Worm (Caenorhabditis elegans) whole organism, L1 larva: Measurements from ENCODE around the gene str-248.

Experiments used
- C16A3.4 ChIP-seq: fragments of 150-350 bp; optimal IDR thresholded peaks from 2 replicates; lab custom pipeline; 2014; ENCODE audit warnings: missing biosample characterization, missing genetic modification characterization
- F16B12.6 ChIP-seq: fragments of 150-350 bp; optimal IDR thresholded peaks from 2 replicates; lab custom pipeline; 2014; ENCODE audit warnings: missing biosample characterization, missing genetic modification characterization
- ceh-63 ChIP-seq: fragments of 200-800 bp; sonication (Bioruptor generic); optimal IDR thresholded peaks from 2 replicates; lab custom pipeline; 2018; ENCODE audit warnings: mild to moderate bottlenecking, missing genetic modification characterization, missing compliant biosample characterization
- ceh-8 ChIP-seq: fragments of 200-800 bp; sonication (Bioruptor generic); optimal IDR thresholded peaks from 2 replicates; lab custom pipeline; 2018; ENCODE audit warnings: mild to moderate bottlenecking, missing genetic modification characterization, moderate library complexity, missing compliant biosample characterization
- ceh-88 ChIP-seq: fragments of 200-800 bp; sonication (Bioruptor generic); IDR thresholded peaks from 2 replicates; pipeline ENCODE4 v1.3.6; 2022; ENCODE audit warnings: missing genetic modification characterization, missing compliant biosample characterization
- dpl-1 ChIP-seq, 3 experiments: fragments of 150-350 bp in 2 of 3; sonication (generic microtip) in 1 of 3; optimal IDR thresholded peaks; 2 replicates each; lab custom pipeline; 2014 to 2017; ENCODE audit warnings: missing biosample characterization in 3 of 3, missing genetic modification characterization in 3 of 3, missing genetic modification reagents in 3 of 3
- dsc-1 ChIP-seq: sonication (generic microtip); optimal IDR thresholded peaks from 2 replicates; lab custom pipeline; 2016; ENCODE audit warnings: mild to moderate bottlenecking, missing genetic modification characterization, missing compliant biosample characterization
- efl-1 ChIP-seq, 4 experiments: fragments of 150-350 bp; optimal IDR thresholded peaks in 3 of 4; peaks in 1 of 4; 1 replicate in 1 of 4; 2 replicates in 3 of 4; lab custom pipeline; 2014; ENCODE audit warnings: missing biosample characterization in 2 of 4, missing genetic modification characterization in 2 of 4, missing genetic modification reagents in 2 of 4
- egl-13 ChIP-seq: sonication (generic microtip); optimal IDR thresholded peaks from 2 replicates; lab custom pipeline; 2016; ENCODE audit warnings: missing genotype, missing genetic modification reagents, missing genetic modification characterization, missing compliant biosample characterization
- elt-2 ChIP-seq: sonication (generic microtip); optimal IDR thresholded peaks from 2 replicates; lab custom pipeline; 2016; ENCODE audit warnings: missing genetic modification characterization, mild to moderate bottlenecking, inconsistent platforms, missing compliant biosample characterization, missing genetic modification reagents
- fkh-4 ChIP-seq: sonication (generic microtip); optimal IDR thresholded peaks from 2 replicates; lab custom pipeline; 2016; ENCODE audit warnings: missing compliant biosample characterization, missing genetic modification characterization, borderline replicate concordance
- fkh-8 ChIP-seq: sonication (generic microtip); optimal IDR thresholded peaks from 2 replicates; lab custom pipeline; 2016; ENCODE audit warnings: mild to moderate bottlenecking, missing genetic modification characterization, missing compliant biosample characterization
- grh-1 ChIP-seq: fragments of 200-800 bp; sonication (Bioruptor generic); IDR thresholded peaks from 2 replicates; pipeline ENCODE4 v1.3.6; 2022; ENCODE audit warnings: missing genetic modification reagents, missing genetic modification characterization, missing compliant biosample characterization
- hlh-4 ChIP-seq: sonication (generic microtip); optimal IDR thresholded peaks from 2 replicates; lab custom pipeline; 2016; ENCODE audit warnings: mild to moderate bottlenecking, missing genetic modification characterization, missing compliant biosample characterization
- irx-1 ChIP-seq: sonication (generic microtip); optimal IDR thresholded peaks from 2 replicates; lab custom pipeline; 2016; ENCODE audit warnings: missing genetic modification characterization, missing compliant biosample characterization
- isw-1 ChIP-seq: fragments of 200-800 bp; sonication (Bioruptor generic); IDR thresholded peaks from 2 replicates; pipeline ENCODE4 v1.3.6; 2022; ENCODE audit warnings: missing genetic modification characterization, missing compliant biosample characterization
- lin-14 ChIP-seq: fragments of 200-800 bp; sonication (Bioruptor generic); optimal IDR thresholded peaks from 2 replicates; lab custom pipeline; 2018; ENCODE audit warnings: mild to moderate bottlenecking, missing genetic modification characterization, moderate library complexity, missing compliant biosample characterization
- lin-15B ChIP-seq: fragments of 150-350 bp; sonication (generic microtip); optimal IDR thresholded peaks from 3 replicates; lab custom pipeline; 2014; ENCODE audit warnings: missing biosample characterization, missing genetic modification characterization
- lin-35 ChIP-seq, 2 experiments: fragments of 150-350 bp; optimal IDR thresholded peaks; 2 replicates each; lab custom pipeline; 2014; ENCODE audit warnings: missing biosample characterization in 2 of 2, missing genetic modification characterization in 2 of 2, missing genetic modification reagents in 2 of 2
- lir-3 ChIP-seq: sonication (generic microtip); optimal IDR thresholded peaks from 2 replicates; lab custom pipeline; 2016; ENCODE audit warnings: mild to moderate bottlenecking, missing genetic modification characterization, moderate library complexity, missing compliant biosample characterization; ENCODE audit not compliant: poor library complexity
- lsy-2 ChIP-seq, 2 experiments: fragments of 150-350 bp; optimal IDR thresholded peaks; 2 replicates each; lab custom pipeline; 2014; ENCODE audit warnings: missing biosample characterization in 2 of 2, missing genetic modification characterization in 2 of 2
- mab-9 ChIP-seq: fragments of 200-800 bp; sonication (Bioruptor generic); IDR thresholded peaks from 2 replicates; pipeline ENCODE4 v1.3.6; 2022; ENCODE audit warnings: missing genetic modification reagents, missing genetic modification characterization, missing compliant biosample characterization
- mdl-1 ChIP-seq, 2 experiments: fragments of 150-350 bp; optimal IDR thresholded peaks; 2 replicates each; lab custom pipeline; 2014 to 2017; ENCODE audit warnings: missing biosample characterization in 2 of 2, missing genetic modification characterization in 2 of 2, inconsistent platforms in 1 of 2
- mep-1 ChIP-seq: fragments of 150-350 bp; optimal IDR thresholded peaks from 2 replicates; lab custom pipeline; 2014; ENCODE audit warnings: missing biosample characterization, missing genetic modification characterization
- nhr-11 ChIP-seq: fragments of 150-350 bp; optimal IDR thresholded peaks from 2 replicates; lab custom pipeline; 2014; ENCODE audit warnings: missing biosample characterization, missing genetic modification characterization
- nhr-19 ChIP-seq: fragments of 200-800 bp; sonication (Bioruptor generic); conservative IDR thresholded peaks from 2 replicates; pipeline ENCODE4 v1.3.6; 2022; ENCODE audit warnings: missing genetic modification characterization, missing compliant biosample characterization
- nhr-20 ChIP-seq: sonication (generic microtip); optimal IDR thresholded peaks from 2 replicates; lab custom pipeline; 2016; ENCODE audit warnings: mild to moderate bottlenecking, missing genetic modification characterization, missing compliant biosample characterization
- nhr-237 ChIP-seq: fragments of 150-350 bp; optimal IDR thresholded peaks from 2 replicates; lab custom pipeline; 2014; ENCODE audit warnings: missing biosample characterization, missing genetic modification characterization
- nhr-47 ChIP-seq: sonication (generic microtip); optimal IDR thresholded peaks from 2 replicates; lab custom pipeline; 2016; ENCODE audit warnings: mild to moderate bottlenecking, missing genetic modification characterization, moderate library complexity, missing compliant biosample characterization
- nhr-71 ChIP-seq: sonication (generic microtip); optimal IDR thresholded peaks from 2 replicates; lab custom pipeline; 2016; ENCODE audit warnings: mild to moderate bottlenecking, missing genetic modification characterization, moderate library complexity, missing compliant biosample characterization
- nhr-77 ChIP-seq: fragments of 150-350 bp; optimal IDR thresholded peaks from 2 replicates; lab custom pipeline; 2014; ENCODE audit warnings: missing biosample characterization, missing genetic modification characterization
- nhr-84 ChIP-seq: sonication (generic microtip); optimal IDR thresholded peaks from 2 replicates; lab custom pipeline; 2017; ENCODE audit warnings: missing biosample characterization, missing genetic modification characterization
- nhr-85 ChIP-seq: sonication (generic microtip); peaks from one replicate; lab custom pipeline; 2016; ENCODE audit warnings: missing genetic modification characterization, inconsistent platforms, missing compliant biosample characterization
- nhr-90 ChIP-seq: sonication (generic microtip); optimal IDR thresholded peaks from 2 replicates; lab custom pipeline; 2016; ENCODE audit warnings: mild to moderate bottlenecking, missing genetic modification characterization, missing compliant biosample characterization; ENCODE audit not compliant: poor library complexity
- rnt-1 ChIP-seq: sonication (generic microtip); optimal IDR thresholded peaks from 2 replicates; lab custom pipeline; 2016; ENCODE audit warnings: mild to moderate bottlenecking, missing genetic modification characterization, moderate library complexity, missing compliant biosample characterization
- snu-23 ChIP-seq: sonication (generic microtip); optimal IDR thresholded peaks from 2 replicates; lab custom pipeline; 2016; ENCODE audit warnings: missing genetic modification characterization, missing compliant biosample characterization
- swsn-7 ChIP-seq: sonication (generic microtip); optimal IDR thresholded peaks from 2 replicates; lab custom pipeline; 2016; ENCODE audit warnings: missing genetic modification characterization, missing compliant biosample characterization
- tbx-2 ChIP-seq: sonication (generic microtip); optimal IDR thresholded peaks from 2 replicates; lab custom pipeline; 2016; ENCODE audit warnings: missing genetic modification characterization, missing compliant biosample characterization
- unc-30 ChIP-seq: sonication (generic microtip); optimal IDR thresholded peaks from 2 replicates; lab custom pipeline; 2017; ENCODE audit warnings: missing biosample characterization, missing genetic modification characterization
- unc-86 ChIP-seq: sonication (generic microtip); optimal IDR thresholded peaks from 2 replicates; lab custom pipeline; 2016; ENCODE audit warnings: missing genetic modification characterization, missing compliant biosample characterization
- unc-98 ChIP-seq: fragments of 200-800 bp; sonication (Bioruptor generic); IDR thresholded peaks from 2 replicates; pipeline ENCODE4 v1.3.6; 2022; ENCODE audit warnings: missing genetic modification characterization, missing compliant biosample characterization
- xbp-1 ChIP-seq: sonication (generic microtip); optimal IDR thresholded peaks from 2 replicates; lab custom pipeline; 2016; ENCODE audit warnings: missing genetic modification characterization, missing compliant biosample characterization
- zag-1 ChIP-seq: fragments of 150-350 bp; optimal IDR thresholded peaks from 2 replicates; lab custom pipeline; 2014; ENCODE audit warnings: missing biosample characterization, missing genetic modification characterization
- zip-4 ChIP-seq: fragments of 200-800 bp; sonication (Bioruptor generic); optimal IDR thresholded peaks from 2 replicates; lab custom pipeline; 2018; ENCODE audit warnings: mild to moderate bottlenecking, missing genetic modification characterization, moderate library complexity, missing compliant biosample characterization

The str-248 gene

DNA sequence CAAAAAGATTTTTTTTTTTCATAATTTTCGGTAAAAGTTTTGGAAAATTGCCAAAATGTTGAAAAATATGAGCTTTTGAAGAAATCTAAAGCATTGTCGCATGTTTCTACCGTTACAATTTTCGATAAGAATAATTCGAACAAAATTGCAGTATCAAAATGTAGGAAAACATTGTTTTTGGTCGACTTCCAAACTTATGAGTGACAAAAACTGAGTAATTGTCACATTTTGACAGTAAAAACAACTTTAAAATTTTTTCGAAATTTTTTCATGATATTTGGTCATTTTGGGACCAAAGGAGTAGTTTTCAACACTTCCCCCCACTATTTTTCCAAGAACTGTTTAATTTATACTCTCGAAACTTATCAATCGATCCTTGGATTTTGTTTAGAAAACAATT lies 34.9 kb downstream of the str-248 start, which contains the start of gene fbxa-139:
fbxa-139 (minus strand) TSS at position 101 of the 400 bp plus-strand sequence.
- TF ChIP-seq nhr-85 (tag; lab: Kevin White, UChicago) (no peak), zag-1 (no peak), nhr-84 (no peak), hlh-4 (tag; lab: Kevin White, UChicago) (no peak), mep-1 (tag; lab: Kevin White, UChicago) (no peak), nhr-237 (no peak), unc-30 (tag; lab: Kevin White, UChicago) (no peak), mdl-1 (tag; optimal IDR thresholded peaks at IDR 0.05; lab: Kevin White, UChicago) (no peak), ceh-63 (no peak), C16A3.4 (tag; lab: Kevin White, UChicago) (no peak)

DNA sequence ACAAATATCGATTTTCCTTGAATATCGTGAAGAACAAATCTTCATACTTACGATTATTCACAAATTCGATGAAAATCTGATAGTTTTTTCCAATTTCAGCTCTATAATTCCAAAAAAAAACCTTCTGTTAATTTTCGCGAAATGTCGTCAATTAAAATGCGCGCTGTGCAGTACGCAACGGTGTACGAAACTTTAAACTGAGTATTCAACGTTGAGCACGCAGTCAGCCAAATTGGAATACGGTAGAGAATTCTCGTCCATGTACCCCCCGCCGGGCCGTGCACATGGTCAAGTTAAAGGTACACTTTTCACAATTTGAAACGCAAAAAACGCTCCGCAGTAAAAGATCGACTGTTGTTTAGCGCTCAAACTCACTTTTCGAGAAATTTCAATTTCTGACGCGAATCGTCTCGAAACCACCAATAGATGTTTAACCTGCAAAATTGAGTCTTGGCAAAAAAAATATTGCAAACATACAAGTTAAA lies 39.2 kb downstream of the str-248 start, which contains the start of gene F28F8.7:
F28F8.7 (minus strand) TSS at position 435 of the 485 bp plus-strand sequence.
- peak; percentile 8 for TF ChIP-seq nhr-11 (tag; lab: Kevin White, UChicago)
- peak; percentile 41 for TF ChIP-seq zip-4 (GFP tag; lab: Kevin White, UChicago)
- TF ChIP-seq nhr-85 (tag; lab: Kevin White, UChicago): peak; percentile 79
- TF ChIP-seq dpl-1 (GFP tag; optimal IDR thresholded peaks at IDR 0.05; lab: Kevin White, UChicago): peak in 2 of 3 experiments; percentile 52 to 58
- peak; percentile 44 to 79 for TF ChIP-seq efl-1 (optimal IDR thresholded peaks at IDR 0.05; lab: Kevin White, UChicago)
- peak; percentile 63 to 94 for TF ChIP-seq efl-1 (GFP tag; optimal IDR thresholded peaks at IDR 0.05 in 1 of 2; lab: Kevin White, UChicago)
- peak; percentile 14 for TF ChIP-seq irx-1 (tag; lab: Kevin White, UChicago)
- TF ChIP-seq mab-9 (GFP tag; lab: Robert Waterston, UW): peak; percentile 75
- TF ChIP-seq nhr-77 (tag; lab: Kevin White, UChicago): peak; percentile 35
- TF ChIP-seq nhr-19: peak; percentile 94
- TF ChIP-seq grh-1 (GFP tag; lab: Robert Waterston, UW): peak; percentile 78
- TF ChIP-seq xbp-1 (tag; lab: Kevin White, UChicago): peak; percentile 72
- TF ChIP-seq ceh-8 (GFP tag; lab: Kevin White, UChicago): peak; percentile 4
- peak; percentile 62; the same call in 1 of the 2 replicates for TF ChIP-seq unc-98 (GFP tag; lab: Robert Waterston, UW)
- TF ChIP-seq ceh-88: peak; percentile 74
- peak; percentile 67 for TF ChIP-seq egl-13
- TF ChIP-seq lsy-2 (tag; optimal IDR thresholded peaks at IDR 0.05; lab: Kevin White, UChicago): peak; percentile 89 to 92
- TF ChIP-seq lin-14 (GFP tag; lab: Kevin White, UChicago): peak; percentile 65
- TF ChIP-seq isw-1 (GFP tag; lab: Robert Waterston, UW): peak; percentile 53
- TF ChIP-seq swsn-7: peak; percentile 55
- TF ChIP-seq nhr-47 (tag; lab: Kevin White, UChicago): peak; percentile 90
- TF ChIP-seq elt-2 (tag; lab: Kevin White, UChicago): peak; percentile 57
- peak; percentile 78 for TF ChIP-seq snu-23 (GFP tag; lab: Kevin White, UChicago)
- peak; percentile 0 to 36 for TF ChIP-seq lin-35 (GFP tag; optimal IDR thresholded peaks at IDR 0.05; lab: Kevin White, UChicago)
- peak; percentile 20 for TF ChIP-seq F16B12.6
- peak; percentile 19 for TF ChIP-seq tbx-2
- peak; percentile 16 for TF ChIP-seq fkh-4 (tag; lab: Kevin White, UChicago)
- peak; percentile 36 for TF ChIP-seq unc-86
- peak; percentile 32 for TF ChIP-seq lin-15B (tag; lab: Kevin White, UChicago)
- peak; percentile 64 for TF ChIP-seq dsc-1 (tag; lab: Kevin White, UChicago)
- peak; percentile 86 for TF ChIP-seq nhr-71 (tag; lab: Kevin White, UChicago)
- peak; percentile 49 for TF ChIP-seq rnt-1 (tag; lab: Kevin White, UChicago)
- TF ChIP-seq nhr-90: peak; percentile 66
- peak; percentile 82 for TF ChIP-seq lir-3 (tag; lab: Kevin White, UChicago)
- peak; percentile 64 for TF ChIP-seq nhr-20 (tag; lab: Kevin White, UChicago)
- peak; percentile 48 for TF ChIP-seq fkh-8
